Fruit fly (Drosophila melanogaster) whole organism, embryonic: ENCODE results near the gene Sem1.

Source experiments
- Abd-B ChIP-seq: fragments of 200-800 bp; sonication (Bioruptor generic); optimal IDR thresholded peaks from 2 replicates; lab custom pipeline; 2018; ENCODE audit warnings: missing biosample characterization, mild to moderate bottlenecking, missing genetic modification characterization, moderate library complexity
- Asciz ChIP-seq: fragments of 200-800 bp; sonication (Bioruptor generic); optimal IDR thresholded peaks from 2 replicates; lab custom pipeline; 2017; ENCODE audit warnings: missing biosample characterization, mild to moderate bottlenecking, missing genetic modification characterization, missing genetic modification reagents
- Bdp1 ChIP-seq: fragments of 200-800 bp; sonication (Bioruptor generic); optimal IDR thresholded peaks from 3 replicates; lab custom pipeline; 2016; ENCODE audit warnings: missing biosample characterization, missing genetic modification characterization
- Blimp-1 ChIP-seq: fragments of 200-800 bp; sonication (Bioruptor generic); optimal IDR thresholded peaks from 3 replicates; lab custom pipeline; 2018; ENCODE audit warnings: missing biosample characterization, missing genetic modification characterization, mild to moderate bottlenecking, moderate library complexity, missing genetic modification reagents
- Bteb2 ChIP-seq: fragments of 200-800 bp; sonication (Bioruptor generic); optimal IDR thresholded peaks from 2 replicates; lab custom pipeline; 2016; ENCODE audit warnings: missing biosample characterization, missing genetic modification characterization
- CG11723 ChIP-seq: fragments of 200-800 bp; sonication (Bioruptor generic); optimal IDR thresholded peaks from 2 replicates; lab custom pipeline; 2017; ENCODE audit warnings: missing biosample characterization, mild to moderate bottlenecking, missing genetic modification characterization
- CG12071 ChIP-seq: fragments of 200-800 bp; sonication (Bioruptor generic); optimal IDR thresholded peaks from 3 replicates; lab custom pipeline; 2018; ENCODE audit warnings: missing biosample characterization, mild to moderate bottlenecking, missing genetic modification characterization
- CG12391 ChIP-seq: fragments of 200-800 bp; sonication (Bioruptor generic); optimal IDR thresholded peaks from 3 replicates; lab custom pipeline; 2018; ENCODE audit warnings: missing biosample characterization, mild to moderate bottlenecking, missing genetic modification characterization, moderate library complexity
- CG15269 ChIP-seq: fragments of 200-800 bp; sonication (Bioruptor generic); optimal IDR thresholded peaks from 2 replicates; lab custom pipeline; 2018; ENCODE audit warnings: missing biosample characterization, mild to moderate bottlenecking, missing genetic modification characterization, moderate library complexity
- CG15479 ChIP-seq: fragments of 200-800 bp; sonication (Bioruptor generic); optimal IDR thresholded peaks from 3 replicates; lab custom pipeline; 2019; ENCODE audit warnings: missing biosample characterization, mild to moderate bottlenecking, missing genetic modification characterization, moderate library complexity
- CG16863 ChIP-seq: fragments of 200-800 bp; sonication (Bioruptor generic); optimal IDR thresholded peaks from 3 replicates; lab custom pipeline; 2016; ENCODE audit warnings: missing biosample characterization, missing genetic modification characterization
- CG17328 ChIP-seq: fragments of 200-800 bp; sonication (Bioruptor generic); IDR thresholded peaks from 2 replicates; pipeline ENCODE4 v1.3.6; 2022; ENCODE audit warnings: missing biosample characterization, missing genetic modification characterization
- CG17612 ChIP-seq: fragments of 200-800 bp; sonication (Bioruptor generic); IDR thresholded peaks from 2 replicates; pipeline ENCODE4 v1.3.6; 2022; ENCODE audit warnings: missing biosample characterization, missing genetic modification characterization
- CG2199 ChIP-seq: fragments of 200-800 bp; sonication (Bioruptor generic); IDR thresholded peaks from 3 replicates; pipeline ENCODE4 v1.3.6; 2022; ENCODE audit warnings: missing biosample characterization, missing genetic modification characterization
- CG30020 ChIP-seq: fragments of 200-800 bp; optimal IDR thresholded peaks from 2 replicates; lab custom pipeline; 2019; ENCODE audit warnings: missing biosample characterization, mild to moderate bottlenecking, missing genetic modification characterization, moderate library complexity
- CG32532 ChIP-seq: fragments of 200-800 bp; sonication (Bioruptor generic); IDR thresholded peaks from 2 replicates; pipeline ENCODE4 v1.3.6; 2022; ENCODE audit warnings: missing biosample characterization, missing genetic modification characterization
- CG4360 ChIP-seq: fragments of 200-800 bp; sonication (Bioruptor generic); IDR thresholded peaks from 2 replicates; pipeline ENCODE4 v1.3.6; 2022; ENCODE audit warnings: missing biosample characterization, missing genetic modification characterization
- CG4854 ChIP-seq: fragments of 200-800 bp; sonication (Bioruptor generic); optimal IDR thresholded peaks from 2 replicates; lab custom pipeline; 2016; ENCODE audit warnings: missing biosample characterization, missing genetic modification characterization, inconsistent platforms
- CG6272 ChIP-seq: fragments of 200-800 bp; sonication (Bioruptor generic); IDR thresholded peaks from 2 replicates; pipeline ENCODE4 v1.3.6; 2022; ENCODE audit warnings: missing biosample characterization, missing genetic modification characterization
- CG6683 ChIP-seq: fragments of 200-800 bp; sonication (Bioruptor generic); optimal IDR thresholded peaks from 2 replicates; lab custom pipeline; 2017; ENCODE audit warnings: missing biosample characterization, mild to moderate bottlenecking, missing genetic modification characterization, missing genetic modification reagents
- CG7786 ChIP-seq: fragments of 200-800 bp; sonication (Bioruptor generic); optimal IDR thresholded peaks from 2 replicates; lab custom pipeline; 2016; ENCODE audit warnings: missing biosample characterization, missing genetic modification characterization
- D19A ChIP-seq: fragments of 200-800 bp; optimal IDR thresholded peaks from 3 replicates; lab custom pipeline; 2019; ENCODE audit warnings: missing biosample characterization, mild to moderate bottlenecking, missing genetic modification characterization, moderate library complexity
- Dek ChIP-seq: fragments of 200-800 bp; sonication (Bioruptor generic); optimal IDR thresholded peaks from 3 replicates; lab custom pipeline; 2019; ENCODE audit warnings: missing biosample characterization, mild to moderate bottlenecking, missing genetic modification characterization, moderate library complexity
- E2f2 ChIP-seq: fragments of 200-800 bp; sonication (Bioruptor generic); IDR thresholded peaks from 2 replicates; pipeline ENCODE4 v1.3.6; 2022; ENCODE audit warnings: missing biosample characterization, missing genetic modification characterization
- Fer1 ChIP-seq: fragments of 200-800 bp; sonication (Bioruptor generic); optimal IDR thresholded peaks from 2 replicates; lab custom pipeline; 2017; ENCODE audit warnings: missing biosample characterization, mild to moderate bottlenecking, missing genetic modification characterization
- Fer3 ChIP-seq: fragments of 200-800 bp; sonication (Bioruptor generic); optimal IDR thresholded peaks from 2 replicates; lab custom pipeline; 2018; ENCODE audit warnings: missing biosample characterization, mild to moderate bottlenecking, missing genetic modification characterization, moderate library complexity
- Gug ChIP-seq: fragments of 200-800 bp; sonication (Bioruptor generic); IDR thresholded peaks from 4 replicates; pipeline ENCODE4 v1.3.6; 2022; ENCODE audit warnings: missing biosample characterization, missing genetic modification characterization
- Hmr ChIP-seq: fragments of 200-800 bp; sonication (Bioruptor generic); optimal IDR thresholded peaks from 3 replicates; lab custom pipeline; 2017; ENCODE audit warnings: mild to moderate bottlenecking, missing biosample characterization, missing genetic modification reagents, missing genetic modification characterization
- Hsf ChIP-seq: fragments of 200-800 bp; sonication (Bioruptor generic); optimal IDR thresholded peaks from 3 replicates; lab custom pipeline; 2016; ENCODE audit warnings: missing biosample characterization, missing genetic modification characterization
- Oli ChIP-seq: fragments of 200-800 bp; sonication (Bioruptor generic); optimal IDR thresholded peaks from 2 replicates; lab custom pipeline; 2018; ENCODE audit warnings: missing biosample characterization, mild to moderate bottlenecking, missing genetic modification characterization, moderate library complexity
- PHDP ChIP-seq: fragments of 200-800 bp; sonication (Bioruptor generic); optimal IDR thresholded peaks from 3 replicates; lab custom pipeline; 2018; ENCODE audit warnings: missing biosample characterization, mild to moderate bottlenecking, missing genetic modification characterization, moderate library complexity
- crp ChIP-seq, 2 experiments: fragments of 200-800 bp; sonication (Bioruptor generic); optimal IDR thresholded peaks; 2 replicates in 1 of 2; 3 replicates in 1 of 2; lab custom pipeline; 2017; ENCODE audit warnings: missing biosample characterization in 2 of 2, missing genetic modification characterization in 2 of 2, mild to moderate bottlenecking in 1 of 2, moderate library complexity in 1 of 2
- cwo ChIP-seq: fragments of 200-800 bp; sonication (Bioruptor generic); optimal IDR thresholded peaks from 3 replicates; lab custom pipeline; 2017; ENCODE audit warnings: missing biosample characterization, missing genetic modification characterization, mild to moderate bottlenecking, moderate library complexity, missing genetic modification reagents
- disco-r ChIP-seq: fragments of 200-800 bp; sonication (Bioruptor generic); optimal IDR thresholded peaks from 2 replicates; lab custom pipeline; 2016; ENCODE audit warnings: missing biosample characterization, missing genetic modification characterization
- dm ChIP-seq: fragments of 200-800 bp; sonication (Bioruptor generic); optimal IDR thresholded peaks from 3 replicates; lab custom pipeline; 2016; ENCODE audit warnings: missing biosample characterization, missing genetic modification characterization
- gro ChIP-seq: fragments of 200-800 bp; sonication (Bioruptor generic); optimal IDR thresholded peaks from 2 replicates; lab custom pipeline; 2016; ENCODE audit warnings: missing biosample characterization, missing genetic modification characterization
- gsb-n ChIP-seq: fragments of 200-800 bp; sonication (Bioruptor generic); optimal IDR thresholded peaks from 3 replicates; lab custom pipeline; 2018; ENCODE audit warnings: missing biosample characterization, mild to moderate bottlenecking, missing genetic modification characterization
- ken ChIP-seq: fragments of 200-800 bp; sonication (Bioruptor generic); IDR thresholded peaks from 3 replicates; pipeline ENCODE4 v1.3.6; 2022; ENCODE audit warnings: missing biosample characterization, missing genetic modification characterization
- nerfin-2 ChIP-seq: fragments of 200-800 bp; sonication (Bioruptor generic); IDR thresholded peaks from 2 replicates; pipeline ENCODE4 v1.3.6; 2022; ENCODE audit warnings: missing biosample characterization, missing genetic modification characterization; ENCODE audit not compliant: partially characterized antibody
- onecut ChIP-seq: fragments of 200-800 bp; sonication (Bioruptor generic); IDR thresholded peaks from 2 replicates; pipeline ENCODE4 v1.3.6; 2022; ENCODE audit warnings: missing biosample characterization, missing genetic modification characterization
- p53 ChIP-seq: fragments of 200-800 bp; sonication (Bioruptor generic); optimal IDR thresholded peaks from 2 replicates; lab custom pipeline; 2016; ENCODE audit warnings: missing biosample characterization, missing genetic modification characterization
- pita ChIP-seq: fragments of 200-800 bp; sonication (Bioruptor generic); optimal IDR thresholded peaks from 2 replicates; lab custom pipeline; 2017; ENCODE audit warnings: missing biosample characterization, mild to moderate bottlenecking, missing genetic modification characterization
- pnt ChIP-seq: fragments of 200-800 bp; sonication (Bioruptor generic); optimal IDR thresholded peaks from 3 replicates; lab custom pipeline; 2016; ENCODE audit warnings: missing biosample characterization, missing genetic modification characterization
- pros ChIP-seq: fragments of 200-800 bp; sonication (Bioruptor generic); optimal IDR thresholded peaks from 3 replicates; lab custom pipeline; 2019; ENCODE audit warnings: missing biosample characterization, mild to moderate bottlenecking, missing genetic modification characterization, moderate library complexity
- ro ChIP-seq: fragments of 200-800 bp; sonication (Bioruptor generic); IDR thresholded peaks from 2 replicates; pipeline ENCODE4 v1.3.6; 2022; ENCODE audit warnings: missing biosample characterization, missing genetic modification characterization
- run ChIP-seq: fragments of 200-800 bp; sonication (Bioruptor generic); optimal IDR thresholded peaks from 3 replicates; lab custom pipeline; 2018; ENCODE audit warnings: missing biosample characterization, mild to moderate bottlenecking, missing genetic modification characterization
- slbo ChIP-seq: fragments of 200-800 bp; sonication (Bioruptor generic); IDR thresholded peaks from 2 replicates; pipeline ENCODE4 v1.3.6; 2022; ENCODE audit warnings: missing biosample characterization, missing genetic modification characterization
- stwl ChIP-seq: fragments of 200-800 bp; sonication (Bioruptor generic); optimal IDR thresholded peaks from 3 replicates; lab custom pipeline; 2018; ENCODE audit warnings: missing biosample characterization, mild to moderate bottlenecking, missing genetic modification characterization, moderate library complexity
- tio ChIP-seq: fragments of 200-800 bp; sonication (Bioruptor generic); optimal IDR thresholded peaks from 2 replicates; lab custom pipeline; 2017; ENCODE audit warnings: missing biosample characterization, missing genetic modification characterization, inconsistent platforms
- vnd ChIP-seq: fragments of 200-800 bp; sonication (Bioruptor generic); IDR thresholded peaks from 3 replicates; pipeline ENCODE4 v1.3.6; 2022; ENCODE audit warnings: missing biosample characterization, missing genetic modification characterization; ENCODE audit not compliant: partially characterized antibody

Sem1 gene

dm6 chr2L:7039342-7039684, 24.5 kb upstream of the Sem1 start (continued):
- peak; percentile 40 for TF ChIP-seq D19A (tag; lab: Kevin White, UChicago)
- TF ChIP-seq Blimp-1 (GFP tag; lab: Kevin White, UChicago), result peak; percentile 57
- peak; percentile 32 for TF ChIP-seq CG11723 (GFP tag; lab: Kevin White, UChicago)
- 0 out of 2 replicates have a peak, but pooled peaks have one; percentile 30 for TF ChIP-seq E2f2 (GFP tag; lab: Robert Waterston, UW)
- peak; percentile 5 for TF ChIP-seq p53 (GFP tag; lab: Kevin White, UChicago)
- TF ChIP-seq Bdp1 (GFP tag; lab: Kevin White, UChicago), result peak; percentile 40
- peak; percentile 48; the same call in 3 of the 4 replicates for TF ChIP-seq Gug (GFP tag; lab: Robert Waterston, UW)
- TF ChIP-seq cwo (GFP tag; lab: Kevin White, UChicago), result peak; percentile 44
- peak; percentile 4 for TF ChIP-seq gsb-n (tag; lab: Kevin White, UChicago)
- TF ChIP-seq CG4854 (GFP tag; lab: Kevin White, UChicago), result peak; percentile 5
- TF ChIP-seq tio, result peak; percentile 79
- TF ChIP-seq CG6683 (GFP tag; lab: Kevin White, UChicago), result no peak
- no peak for TF ChIP-seq pita (GFP tag; lab: Kevin White, UChicago)
- peak; percentile 36; the same call in 1 of the 2 replicates for TF ChIP-seq CG6272 (GFP tag; lab: Robert Waterston, UW)
- no peak for TF ChIP-seq ro
- peak; percentile 19 for TF ChIP-seq CG16863
- peak; percentile 42 for TF ChIP-seq Hsf (GFP tag; lab: Kevin White, UChicago)
- TF ChIP-seq disco-r, result peak; percentile 6
- no peak for TF ChIP-seq CG30020 (tag; lab: Kevin White, UChicago)
- TF ChIP-seq Fer1 (GFP tag; lab: Kevin White, UChicago), result peak; percentile 32
- TF ChIP-seq CG17328, result peak; percentile 48; the same call in 1 of the 2 replicates
- TF ChIP-seq vnd (GFP tag; lab: Robert Waterston, UW), result no peak
- TF ChIP-seq crp (GFP tag; optimal IDR thresholded peaks at IDR 0.05; lab: Kevin White, UChicago), result no peak
- TF ChIP-seq pnt (GFP tag; lab: Kevin White, UChicago), result peak; percentile 53
- peak; percentile 51 for TF ChIP-seq CG7786 (GFP tag; lab: Kevin White, UChicago)
- peak; percentile 52; the same call in 1 of the 2 replicates for TF ChIP-seq onecut (GFP tag; lab: Robert Waterston, UW)
- TF ChIP-seq Fer3 (tag; lab: Kevin White, UChicago), result peak; percentile 43
- TF ChIP-seq stwl (tag; lab: Kevin White, UChicago), result no peak
- peak; percentile 61 for TF ChIP-seq slbo
- TF ChIP-seq Bteb2, result peak; percentile 33
- peak; percentile 43 for TF ChIP-seq Oli (tag; lab: Kevin White, UChicago)
- TF ChIP-seq CG4360 (GFP tag; lab: Robert Waterston, UW), result peak; percentile 21; the same call in 1 of the 2 replicates
- TF ChIP-seq Hmr (GFP tag; lab: Kevin White, UChicago), result peak; percentile 44
- peak; percentile 53; the same call in 1 of the 2 replicates for TF ChIP-seq CG32532 (GFP tag; lab: Robert Waterston, UW)
- 0 out of 3 replicates have a peak, but pooled peaks have one; percentile 44 for TF ChIP-seq ken (GFP tag; lab: Robert Waterston, UW)
- TF ChIP-seq PHDP, result peak; percentile 44
- peak; percentile 62 for TF ChIP-seq CG15269 (tag; lab: Kevin White, UChicago)
- peak; percentile 71 for TF ChIP-seq CG12391 (tag; lab: Kevin White, UChicago)
- peak; percentile 15 for TF ChIP-seq dm (GFP tag; lab: Kevin White, UChicago)
- no peak for TF ChIP-seq CG12071
- no peak for TF ChIP-seq CG2199 (GFP tag; lab: Robert Waterston, UW)
- peak; percentile 19 for TF ChIP-seq run
- peak; percentile 46 for TF ChIP-seq Asciz
- peak; percentile 57 for TF ChIP-seq Dek (tag; lab: Kevin White, UChicago)
- no peak for TF ChIP-seq CG15479 (GFP tag; lab: Kevin White, UChicago)
- no peak for TF ChIP-seq nerfin-2 (GFP tag; lab: Robert Waterston, UW)
- no peak for TF ChIP-seq gro
- TF ChIP-seq pros (GFP tag; lab: Kevin White, UChicago), result no peak
- peak; percentile 72 for TF ChIP-seq Abd-B (GFP tag; lab: Kevin White, UChicago)
- TF ChIP-seq CG17612 (GFP tag; lab: Robert Waterston, UW), result 0 out of 2 replicates have a peak, but pooled peaks have one; percentile 32
